Fruit fly (Drosophila melanogaster) whole organism, prepupa: ENCODE data around the gene NimC1.
A peak's percentile ranks its signal among the peaks of the same experiment; 100 is the strongest.

Source experiments
- Blimp-1 ChIP-seq: fragments of 200-800 bp; sonication (Bioruptor generic); optimal IDR thresholded peaks from 3 replicates; lab custom pipeline; 2017; ENCODE audit warnings: missing biosample characterization, missing genetic modification characterization, mild to moderate bottlenecking, moderate library complexity, missing genetic modification reagents
- CG10631 ChIP-seq: fragments of 200-800 bp; sonication (Bioruptor generic); optimal IDR thresholded peaks from 2 replicates; lab custom pipeline; 2016; ENCODE audit warnings: missing biosample characterization, missing genetic modification characterization
- CG10669 ChIP-seq: fragments of 200-800 bp; sonication (Bioruptor generic); optimal IDR thresholded peaks from 3 replicates; lab custom pipeline; 2018; ENCODE audit warnings: missing biosample characterization, mild to moderate bottlenecking, missing genetic modification characterization, moderate library complexity
- CG15336 ChIP-seq: fragments of 200-800 bp; sonication (Bioruptor generic); IDR thresholded peaks from 2 replicates; pipeline ENCODE4 v1.3.6; 2022; ENCODE audit warnings: missing biosample characterization, missing genetic modification characterization
- CG16779 ChIP-seq: fragments of 200-800 bp; sonication (Bioruptor generic); optimal IDR thresholded peaks from 3 replicates; lab custom pipeline; 2017; ENCODE audit warnings: missing biosample characterization, mild to moderate bottlenecking, missing genetic modification characterization
- CG3032 ChIP-seq: fragments of 200-800 bp; optimal IDR thresholded peaks from 2 replicates; lab custom pipeline; 2019; ENCODE audit warnings: missing biosample characterization, mild to moderate bottlenecking, missing genetic modification characterization, moderate library complexity
- CG31627 ChIP-seq: fragments of 200-800 bp; sonication (Bioruptor generic); optimal IDR thresholded peaks from 3 replicates; lab custom pipeline; 2016; ENCODE audit warnings: missing biosample characterization, missing genetic modification characterization
- CG32006 ChIP-seq: fragments of 200-800 bp; sonication (Bioruptor generic); optimal IDR thresholded peaks from 3 replicates; lab custom pipeline; 2017; ENCODE audit warnings: missing biosample characterization, mild to moderate bottlenecking, missing genetic modification characterization
- CG34406 ChIP-seq: fragments of 200-800 bp; sonication (Bioruptor generic); optimal IDR thresholded peaks from 3 replicates; lab custom pipeline; 2016; ENCODE audit warnings: missing biosample characterization, missing genetic modification characterization
- CG3919 ChIP-seq: fragments of 200-800 bp; sonication (Bioruptor generic); optimal IDR thresholded peaks from 3 replicates; lab custom pipeline; 2016; ENCODE audit warnings: missing biosample characterization, missing genetic modification characterization
- CG4318 ChIP-seq: fragments of 200-800 bp; sonication (Bioruptor generic); optimal IDR thresholded peaks from 3 replicates; lab custom pipeline; 2017; ENCODE audit warnings: missing biosample characterization, mild to moderate bottlenecking, missing genetic modification characterization
- CG6163 ChIP-seq: fragments of 200-800 bp; sonication (Bioruptor generic); IDR thresholded peaks from 3 replicates; pipeline ENCODE4 v1.3.6; 2022; ENCODE audit warnings: missing biosample characterization, missing genetic modification characterization
- CG6276 ChIP-seq: fragments of 200-800 bp; sonication (Bioruptor generic); optimal IDR thresholded peaks from 2 replicates; lab custom pipeline; 2017; ENCODE audit warnings: missing biosample characterization, mild to moderate bottlenecking, missing genetic modification characterization
- CG6792 ChIP-seq: fragments of 200-800 bp; sonication (Bioruptor generic); optimal IDR thresholded peaks from 3 replicates; lab custom pipeline; 2016; ENCODE audit warnings: missing biosample characterization, missing genetic modification characterization
- CG7368 ChIP-seq: fragments of 200-800 bp; sonication (Bioruptor generic); optimal IDR thresholded peaks from 3 replicates; lab custom pipeline; 2016; ENCODE audit warnings: missing biosample characterization, missing genetic modification characterization
- CG8119 ChIP-seq: fragments of 200-800 bp; sonication (Bioruptor generic); IDR thresholded peaks from 3 replicates; pipeline ENCODE4 v1.3.6; 2022; ENCODE audit warnings: missing biosample characterization, missing genetic modification characterization
- CG9139 ChIP-seq: fragments of 200-800 bp; sonication (Bioruptor generic); optimal IDR thresholded peaks from 3 replicates; lab custom pipeline; 2017; ENCODE audit warnings: missing biosample characterization, mild to moderate bottlenecking, missing genetic modification characterization
- Eip78C ChIP-seq: fragments of 200-800 bp; sonication (Bioruptor generic); peaks from one replicate; lab custom pipeline; 2016; ENCODE audit warnings: missing biosample characterization, missing genetic modification characterization
- Ets21C ChIP-seq: fragments of 200-800 bp; sonication (Bioruptor generic); optimal IDR thresholded peaks from 3 replicates; lab custom pipeline; 2016; ENCODE audit warnings: missing biosample characterization, missing genetic modification characterization
- Ets96B ChIP-seq: fragments of 200-800 bp; optimal IDR thresholded peaks from 2 replicates; lab custom pipeline; 2019; ENCODE audit warnings: missing biosample characterization, mild to moderate bottlenecking, missing genetic modification characterization, moderate library complexity
- Gug ChIP-seq: fragments of 200-800 bp; sonication (Bioruptor generic); IDR thresholded peaks from 2 replicates; pipeline ENCODE4 v1.3.6; 2022; ENCODE audit warnings: missing biosample characterization, missing genetic modification characterization
- Hr38 ChIP-seq: sonication (Bioruptor generic); optimal IDR thresholded peaks from 2 replicates; lab custom pipeline; 2016; ENCODE audit warnings: missing biosample characterization, missing genetic modification characterization
- Hr39 ChIP-seq: fragments of 200-800 bp; sonication (Bioruptor generic); optimal IDR thresholded peaks from 2 replicates; lab custom pipeline; 2016; ENCODE audit warnings: missing biosample characterization, missing genetic modification characterization
- Met ChIP-seq: fragments of 200-800 bp; sonication (Bioruptor generic); optimal IDR thresholded peaks from 3 replicates; lab custom pipeline; 2016; ENCODE audit warnings: missing biosample characterization, missing genetic modification characterization
- OdsH ChIP-seq: fragments of 200-800 bp; sonication (Bioruptor generic); optimal IDR thresholded peaks from 3 replicates; lab custom pipeline; 2016; ENCODE audit warnings: missing biosample characterization, missing genetic modification characterization
- Smox ChIP-seq: fragments of 200-800 bp; sonication (Bioruptor generic); optimal IDR thresholded peaks from 3 replicates; lab custom pipeline; 2016; ENCODE audit warnings: missing biosample characterization, missing genetic modification characterization
- Sox102F ChIP-seq: fragments of 200-800 bp; sonication (Bioruptor generic); optimal IDR thresholded peaks from 2 replicates; lab custom pipeline; 2016; ENCODE audit warnings: missing biosample characterization, mild to moderate bottlenecking, missing genetic modification characterization
- Sox14 ChIP-seq: fragments of 200-800 bp; sonication (Bioruptor generic); optimal IDR thresholded peaks from 3 replicates; lab custom pipeline; 2016; ENCODE audit warnings: missing biosample characterization, missing genetic modification characterization
- achi ChIP-seq: fragments of 200-800 bp; sonication (Bioruptor generic); optimal IDR thresholded peaks from 3 replicates; lab custom pipeline; 2016; ENCODE audit warnings: missing biosample characterization, missing genetic modification characterization
- acj6 ChIP-seq: fragments of 200-800 bp; sonication (Bioruptor generic); optimal IDR thresholded peaks from 3 replicates; lab custom pipeline; 2016; ENCODE audit warnings: missing biosample characterization, missing genetic modification characterization
- cyc ChIP-seq: fragments of 200-800 bp; sonication (Bioruptor generic); optimal IDR thresholded peaks from 3 replicates; lab custom pipeline; 2016; ENCODE audit warnings: missing biosample characterization, missing genetic modification characterization
- dsx ChIP-seq: fragments of 200-800 bp; optimal IDR thresholded peaks from 3 replicates; lab custom pipeline; 2019; ENCODE audit warnings: missing biosample characterization, mild to moderate bottlenecking, missing genetic modification characterization, moderate library complexity; ENCODE audit not compliant: poor library complexity, severe bottlenecking
- eg ChIP-seq: fragments of 200-800 bp; sonication (Bioruptor generic); IDR thresholded peaks from 3 replicates; pipeline ENCODE4 v1.3.6; 2022; ENCODE audit warnings: missing biosample characterization, missing genetic modification characterization
- esn ChIP-seq: fragments of 200-800 bp; sonication (Bioruptor generic); optimal IDR thresholded peaks from 2 replicates; lab custom pipeline; 2016; ENCODE audit warnings: missing biosample characterization, mild to moderate bottlenecking, missing genetic modification characterization, moderate library complexity
- fd85E ChIP-seq: fragments of 200-800 bp; sonication (Bioruptor generic); optimal IDR thresholded peaks from 3 replicates; lab custom pipeline; 2016; ENCODE audit warnings: missing biosample characterization, missing genetic modification characterization
- fkh ChIP-seq: fragments of 200-800 bp; sonication (Bioruptor generic); optimal IDR thresholded peaks from 3 replicates; lab custom pipeline; 2017; ENCODE audit warnings: missing biosample characterization, mild to moderate bottlenecking, missing genetic modification characterization, moderate library complexity
- lz ChIP-seq: fragments of 200-800 bp; sonication (Bioruptor generic); optimal IDR thresholded peaks from 3 replicates; lab custom pipeline; 2016; ENCODE audit warnings: missing biosample characterization, missing genetic modification characterization
- net ChIP-seq: fragments of 200-800 bp; sonication (Bioruptor generic); optimal IDR thresholded peaks from 3 replicates; lab custom pipeline; 2016; ENCODE audit warnings: missing biosample characterization, missing genetic modification characterization
- pdm3 ChIP-seq: fragments of 200-800 bp; sonication (Bioruptor generic); optimal IDR thresholded peaks from 3 replicates; lab custom pipeline; 2016; ENCODE audit warnings: missing biosample characterization, missing genetic modification characterization
- salr ChIP-seq, 2 experiments: fragments of 200-800 bp; sonication (Bioruptor generic); optimal IDR thresholded peaks; 3 replicates each; lab custom pipeline; 2016 to 2018; ENCODE audit warnings: missing biosample characterization in 2 of 2, missing genetic modification characterization in 2 of 2, mild to moderate bottlenecking in 1 of 2
- ss ChIP-seq, 2 experiments: fragments of 200-800 bp; sonication (Bioruptor generic); optimal IDR thresholded peaks; 2 replicates in 1 of 2; 3 replicates in 1 of 2; lab custom pipeline; 2017 to 2018; ENCODE audit warnings: mild to moderate bottlenecking in 2 of 2, missing biosample characterization in 2 of 2, missing genetic modification characterization in 2 of 2, moderate library complexity in 1 of 2
- svp ChIP-seq: fragments of 200-800 bp; sonication (Bioruptor generic); peaks from one replicate; lab custom pipeline; 2016; ENCODE audit warnings: missing biosample characterization, missing genetic modification characterization
- topi ChIP-seq: fragments of 200-800 bp; sonication (Bioruptor generic); optimal IDR thresholded peaks from 3 replicates; lab custom pipeline; 2016; ENCODE audit warnings: missing biosample characterization, missing genetic modification characterization

Gene NimC1

DNA sequence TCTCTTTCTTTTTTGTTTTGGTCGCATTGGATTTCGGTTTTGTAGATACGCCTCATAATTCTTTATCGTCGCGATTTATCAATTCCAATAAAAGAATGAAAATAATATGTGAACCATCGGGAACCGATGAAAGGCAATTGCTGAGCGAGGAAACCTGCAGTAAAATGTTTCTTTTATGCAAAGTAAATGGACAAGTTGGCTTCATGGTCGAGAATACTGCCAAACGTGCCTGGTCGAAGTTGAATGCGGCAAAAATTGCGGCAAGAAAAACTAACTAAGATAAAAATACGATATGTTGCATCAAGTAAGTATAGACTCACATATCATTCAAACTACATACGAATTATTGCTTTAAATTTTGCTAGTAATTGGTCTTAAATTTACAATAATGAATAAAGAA lies 31.2 kb upstream of the NimC1 start, which contains the start of gene CG42692:
CG42692 (plus strand) TSS at position 301 of the 400 bp plus-strand sequence.
- TF ChIP-seq CG7368 (no peak), Ets96B (tag; lab: Kevin White, UChicago) (no peak), CG32006 (GFP tag; lab: Kevin White, UChicago) (no peak), svp (GFP tag; lab: Kevin White, UChicago) (peak; percentile 12)

DNA sequence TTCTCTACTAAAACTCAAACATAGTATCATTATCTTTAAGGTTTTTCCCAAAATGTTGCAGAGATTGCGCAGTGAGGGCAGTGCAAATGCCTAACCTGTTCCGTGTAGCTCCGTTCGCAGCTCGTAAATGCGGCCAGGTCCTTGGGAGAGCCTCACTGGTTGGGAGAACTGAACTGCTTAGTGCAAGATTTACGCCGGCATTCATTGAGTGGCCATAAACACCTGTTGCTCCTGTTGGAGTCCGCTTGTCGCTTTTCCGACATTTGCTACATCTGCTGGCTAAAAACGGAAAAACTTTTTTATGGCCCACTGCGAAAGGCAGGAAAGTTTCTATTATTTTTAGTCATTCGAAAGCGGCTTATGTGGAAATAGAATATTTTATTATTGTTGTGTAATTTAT lies 25.3 kb upstream of the NimC1 start:
- TF ChIP-seq CG3919 (GFP tag; lab: Kevin White, UChicago) (no peak), Blimp-1 (GFP tag; lab: Kevin White, UChicago) (no peak), lz (no peak), Sox102F (GFP tag; lab: Kevin White, UChicago) (no peak), eg (GFP tag; lab: Robert Waterston, UW) (no peak), Ets21C (GFP tag; lab: Kevin White, UChicago) (no peak), ss (GFP tag; optimal IDR thresholded peaks at IDR 0.05; lab: Kevin White, UChicago) (no peak), cyc (GFP tag; lab: Kevin White, UChicago) (no peak), Hr39 (GFP tag; lab: Kevin White, UChicago) (no peak), CG15336 (no peak), CG4318 (GFP tag; lab: Kevin White, UChicago) (no peak), salr (GFP tag; optimal IDR thresholded peaks at IDR 0.05; lab: Kevin White, UChicago) (no peak), fkh (GFP tag; lab: Kevin White, UChicago) (no peak), achi (GFP tag; lab: Kevin White, UChicago) (no peak), Hr38 (no peak), Gug (no peak)

DNA sequence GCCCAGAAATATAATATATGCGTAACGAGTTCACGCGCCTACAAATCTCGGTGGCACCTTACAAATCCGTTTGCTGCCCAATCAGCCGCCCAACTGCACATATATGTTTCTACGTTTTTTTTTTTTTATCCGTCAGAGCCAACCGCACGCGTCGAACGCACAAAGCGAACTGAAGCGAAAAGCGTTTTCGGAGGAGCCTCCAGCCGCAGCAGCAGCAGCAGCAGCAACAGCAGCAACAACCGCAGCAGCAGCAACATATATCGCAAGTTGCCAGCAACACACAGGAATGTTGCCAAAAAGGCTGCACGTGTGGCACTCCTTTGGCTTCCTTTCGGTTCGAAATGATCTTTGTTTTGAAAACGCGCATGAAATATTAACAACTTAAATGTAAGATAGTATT lies 24.5 kb upstream of the NimC1 start, which contains the start of gene rk:
rk (minus strand) TSS at position 171 of the 400 bp plus-strand sequence.
- peak; percentile 38 for TF ChIP-seq CG3919 (GFP tag; lab: Kevin White, UChicago)
- TF ChIP-seq dsx (GFP tag; lab: Kevin White, UChicago) = peak; percentile 7
- TF ChIP-seq Eip78C = peak; percentile 56
- TF ChIP-seq OdsH = no peak
- TF ChIP-seq net (GFP tag; lab: Kevin White, UChicago) = no peak
- TF ChIP-seq CG10669 (GFP tag; lab: Kevin White, UChicago) = no peak
- TF ChIP-seq svp (GFP tag; lab: Kevin White, UChicago) = peak; percentile 22
- peak; percentile 18 for TF ChIP-seq Met (GFP tag; lab: Kevin White, UChicago)
- TF ChIP-seq CG6163 (GFP tag; lab: Robert Waterston, UW) = 0 out of 3 replicates have a peak, but pooled peaks have one; percentile 33

DNA sequence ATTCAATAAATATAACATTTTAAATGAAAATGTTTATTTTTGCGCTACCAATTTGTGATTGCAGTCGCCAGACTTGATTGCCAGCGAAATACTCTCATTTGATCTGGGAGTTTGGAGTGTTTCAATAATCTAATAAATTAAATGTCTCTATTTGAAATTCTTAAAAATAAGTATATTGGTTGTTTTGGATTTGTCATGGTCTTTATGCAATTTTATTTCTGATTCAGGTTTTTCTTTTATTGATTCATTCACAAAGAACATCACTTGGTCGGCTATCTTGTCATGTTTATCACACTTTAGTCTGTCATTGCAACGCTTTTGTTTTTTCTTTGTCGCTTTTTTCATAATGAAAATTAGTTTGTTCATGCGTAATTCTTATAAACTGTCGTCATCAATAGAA lies 22.4 kb upstream of the NimC1 start:
- peak; percentile 37; the same call in 1 of the 2 replicates for TF ChIP-seq Gug
- TF ChIP-seq svp (GFP tag; lab: Kevin White, UChicago) = peak; percentile 86
- TF ChIP-seq CG9139 (GFP tag; lab: Kevin White, UChicago) = no peak
- TF ChIP-seq pdm3 (GFP tag; lab: Kevin White, UChicago) = peak; percentile 38
- TF ChIP-seq Met (GFP tag; lab: Kevin White, UChicago) = no peak
- TF ChIP-seq topi (GFP tag; lab: Kevin White, UChicago) = peak; percentile 61
- peak; percentile 65 for TF ChIP-seq Sox102F (GFP tag; lab: Kevin White, UChicago)
- TF ChIP-seq fd85E (GFP tag; lab: Kevin White, UChicago) = no peak
- peak; percentile 33 for TF ChIP-seq Blimp-1 (GFP tag; lab: Kevin White, UChicago)
- TF ChIP-seq CG15336 = peak; percentile 70; the same call in 1 of the 2 replicates
- TF ChIP-seq CG3919 (GFP tag; lab: Kevin White, UChicago) = peak; percentile 19
- no peak for TF ChIP-seq CG3032 (tag; lab: Kevin White, UChicago)
- TF ChIP-seq achi (GFP tag; lab: Kevin White, UChicago) = peak; percentile 24
- TF ChIP-seq Eip78C = peak; percentile 84
- peak; percentile 27 for TF ChIP-seq acj6 (GFP tag; lab: Kevin White, UChicago)
- TF ChIP-seq CG32006 (GFP tag; lab: Kevin White, UChicago) = peak; percentile 39
- no peak for TF ChIP-seq CG10669 (GFP tag; lab: Kevin White, UChicago)
- peak; percentile 40 for TF ChIP-seq Sox14 (GFP tag; lab: Kevin White, UChicago)
- no peak for TF ChIP-seq Hr38
- TF ChIP-seq CG34406 (GFP tag; lab: Kevin White, UChicago) = peak; percentile 22
- no peak for TF ChIP-seq esn (GFP tag; lab: Kevin White, UChicago)
- peak; percentile 52; the same call in 1 of the 3 replicates for TF ChIP-seq CG8119 (GFP tag; lab: Robert Waterston, UW)
- TF ChIP-seq OdsH = peak; percentile 8
- TF ChIP-seq Ets21C (GFP tag; lab: Kevin White, UChicago) = no peak
- TF ChIP-seq CG31627 = peak; percentile 36
- no peak for TF ChIP-seq CG16779 (tag; lab: Kevin White, UChicago)
- no peak for TF ChIP-seq CG6276 (GFP tag; lab: Kevin White, UChicago)
- TF ChIP-seq eg (GFP tag; lab: Robert Waterston, UW) = peak; percentile 70
- peak; percentile 57 for TF ChIP-seq lz
- TF ChIP-seq Ets96B (tag; lab: Kevin White, UChicago) = no peak
- peak; percentile 37; the same call in 1 of the 3 replicates for TF ChIP-seq CG6163 (GFP tag; lab: Robert Waterston, UW)
- peak; percentile 56 for TF ChIP-seq Smox (GFP tag; lab: Kevin White, UChicago)
- TF ChIP-seq CG6792 = no peak
- TF ChIP-seq CG10631 = peak; percentile 3
